Fruit fly (Drosophila melanogaster): ENCODE data around the gene LysX.
A peak's percentile ranks its signal among the peaks of the same experiment; 100 is the strongest.

LysX gene

dm6 chr3L:1206682-1207421, 11.8 kb upstream of the LysX start, which contains the start of gene LysB (continued):
- TF ChIP-seq crol (GFP tag; IDR thresholded peaks at IDR 0.05) (no peak), Trl (optimal IDR thresholded peaks at IDR 0.05) (no peak), Trl (GFP tag; optimal IDR thresholded peaks at IDR 0.05) (no peak), vvl (GFP tag; IDR thresholded peaks at IDR 0.05) (0 out of 2 replicates have a peak, but pooled peaks have one; percentile 30), PHDP (tag; optimal IDR thresholded peaks at IDR 0.05) (no peak), CG2678 (tag; optimal IDR thresholded peaks at IDR 0.05) (no peak), CG3995 (GFP tag; optimal IDR thresholded peaks at IDR 0.05) (no peak), abd-A (tag; optimal IDR thresholded peaks at IDR 0.05) (no peak), CG8290 (GFP tag; optimal IDR thresholded peaks at IDR 0.05) (no peak), CG8290 (tag; optimal IDR thresholded peaks at IDR 0.05) (peak in 1 of 2 experiments; percentile 32), onecut (GFP tag; IDR thresholded peaks at IDR 0.05) (no peak), stc (GFP tag; IDR thresholded peaks at IDR 0.05) (no peak), E2f2 (GFP tag; IDR thresholded peaks at IDR 0.05) (peak; percentile 66), Ravus (GFP tag; IDR thresholded peaks at IDR 0.05) (no peak), phol (tag; optimal IDR thresholded peaks at IDR 0.05) (no peak), CG10366 (GFP tag; IDR thresholded peaks at IDR 0.05) (no peak), sima (GFP tag; optimal IDR thresholded peaks at IDR 0.05) (no peak), h (optimal IDR thresholded peaks at IDR 0.05) (no peak), Drgx (GFP tag; IDR thresholded peaks at IDR 0.05) (no peak; the same call in 1 of the 2 replicates), Taf1 (GFP tag; IDR thresholded peaks at IDR 0.05) (no peak), seq (GFP tag; IDR thresholded peaks at IDR 0.05) (no peak), sd (tag; optimal IDR thresholded peaks at IDR 0.05) (peak; percentile 30), Pdp1 (GFP tag; optimal IDR thresholded peaks at IDR 0.05) (peak in 1 of 2 experiments; percentile 30), CG2712 (tag; optimal IDR thresholded peaks at IDR 0.05) (peak; percentile 9), Dll (GFP tag; IDR thresholded peaks at IDR 0.05; ENCODE audit: partially characterized antibody) (no peak), CG13296 (GFP tag; optimal IDR thresholded peaks at IDR 0.05) (no peak), dm (GFP tag; optimal IDR thresholded peaks at IDR 0.05) (no peak), CG31388 (GFP tag; optimal IDR thresholded peaks at IDR 0.05) (no peak), Oaz (GFP tag; IDR thresholded peaks at IDR 0.05) (no peak), CG7556 (GFP tag; optimal IDR thresholded peaks at IDR 0.05) (no peak), Nf-YB (GFP tag; optimal IDR thresholded peaks at IDR 0.05) (no peak), CG1529 (GFP tag; optimal IDR thresholded peaks at IDR 0.05) (no peak), Jarid2 (GFP tag; optimal IDR thresholded peaks at IDR 0.05) (peak; percentile 4), Rx (GFP tag; IDR thresholded peaks at IDR 0.05) (no peak), Rfx (GFP tag; IDR thresholded peaks at IDR 0.05) (peak; percentile 17; the same call in 1 of the 2 replicates), gt (GFP tag; IDR thresholded peaks at IDR 0.05) (no peak), sens-2 (GFP tag; IDR thresholded peaks at IDR 0.05) (no peak), exex (tag; optimal IDR thresholded peaks at IDR 0.05) (no peak), HmgD (GFP tag; optimal IDR thresholded peaks at IDR 0.05) (peak; percentile 79), HLH4C (GFP tag; IDR thresholded peaks at IDR 0.05; ENCODE audit: partially characterized antibody) (no peak), Myb (GFP tag; optimal IDR thresholded peaks at IDR 0.05) (peak; percentile 43), CG34376 (GFP tag; optimal IDR thresholded peaks at IDR 0.05) (no peak), CG15479 (GFP tag; optimal IDR thresholded peaks at IDR 0.05) (no peak), ap (GFP tag; IDR thresholded peaks at IDR 0.05) (no peak), ara (GFP tag; IDR thresholded peaks at IDR 0.05) (no peak), Nf-YA (GFP tag; IDR thresholded peaks at IDR 0.05) (no peak), CG11085 (GFP tag; IDR thresholded peaks at IDR 0.05) (no peak), cwo (GFP tag; optimal IDR thresholded peaks at IDR 0.05) (no peak), br (optimal IDR thresholded peaks at IDR 0.05) (no peak), MBD-R2 (GFP tag; IDR thresholded peaks at IDR 0.05) (peak; percentile 27; the same call in 1 of the 2 replicates), CG30020 (tag; optimal IDR thresholded peaks at IDR 0.05) (no peak), CG32767 (GFP tag; IDR thresholded peaks at IDR 0.05) (no peak)
